Worm (Caenorhabditis elegans): ENCODE data around the gene ZK792.4.

DNA sequence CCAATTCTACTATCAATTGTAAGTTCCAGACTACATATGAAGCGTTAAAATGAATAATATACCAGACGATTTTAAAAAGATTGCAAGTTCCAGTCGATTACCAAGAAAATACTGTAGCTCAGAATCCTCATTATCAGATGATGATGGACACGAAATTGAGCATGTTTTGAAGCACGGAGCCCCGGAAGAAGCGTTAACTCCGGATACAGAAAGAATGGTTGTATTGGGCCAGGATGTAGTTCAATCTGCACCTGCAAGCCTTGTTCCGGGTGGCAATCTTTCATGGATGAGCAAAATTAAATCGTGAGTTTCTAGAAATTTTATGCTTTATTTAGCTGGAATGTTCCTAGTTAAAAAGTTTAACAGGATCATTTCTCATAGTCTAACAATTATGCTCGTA, 13.8 kb downstream of the ZK792.4 start, which contains the start of gene atg-4.2:
- TF ChIP-seq nhr-237 (tag; optimal IDR thresholded peaks at IDR 0.05) (no peak), attf-4 (tag; optimal IDR thresholded peaks at IDR 0.05) (no peak), skn-1 (tag; optimal IDR thresholded peaks at IDR 0.05) (no peak), lsy-2 (tag; optimal IDR thresholded peaks at IDR 0.05) (no peak)
